Fruit fly (Drosophila melanogaster): ENCODE results near the gene Rab39.

dm6 chrX:7734131-7734930 is at the start of gene Rab39, which contains the start of gene Pdp:
- TF ChIP-seq psq (optimal IDR thresholded peaks at IDR 0.05) (no peak), pan (optimal IDR thresholded peaks at IDR 0.05) (no peak), CG8478 (optimal IDR thresholded peaks at IDR 0.05) (no peak), EcR (GFP tag; optimal IDR thresholded peaks at IDR 0.05) (no peak)
